Worm (Caenorhabditis elegans) whole organism, L3 larva: ENCODE data around the gene T05C12.9.

Experiments
- ceh-82 ChIP-seq: fragments of 150-350 bp; optimal IDR thresholded peaks from 2 replicates; lab custom pipeline; 2014; ENCODE audit warnings: missing biosample characterization, missing genetic modification characterization
- fos-1 ChIP-seq: fragments of 150-350 bp; optimal IDR thresholded peaks from 2 replicates; lab custom pipeline; 2014; ENCODE audit warnings: missing biosample characterization, missing genetic modification characterization
- jun-1 ChIP-seq: fragments of 150-350 bp; optimal IDR thresholded peaks from 2 replicates; lab custom pipeline; 2014; ENCODE audit warnings: missing biosample characterization, missing genetic modification reagents, missing genetic modification characterization

DNA sequence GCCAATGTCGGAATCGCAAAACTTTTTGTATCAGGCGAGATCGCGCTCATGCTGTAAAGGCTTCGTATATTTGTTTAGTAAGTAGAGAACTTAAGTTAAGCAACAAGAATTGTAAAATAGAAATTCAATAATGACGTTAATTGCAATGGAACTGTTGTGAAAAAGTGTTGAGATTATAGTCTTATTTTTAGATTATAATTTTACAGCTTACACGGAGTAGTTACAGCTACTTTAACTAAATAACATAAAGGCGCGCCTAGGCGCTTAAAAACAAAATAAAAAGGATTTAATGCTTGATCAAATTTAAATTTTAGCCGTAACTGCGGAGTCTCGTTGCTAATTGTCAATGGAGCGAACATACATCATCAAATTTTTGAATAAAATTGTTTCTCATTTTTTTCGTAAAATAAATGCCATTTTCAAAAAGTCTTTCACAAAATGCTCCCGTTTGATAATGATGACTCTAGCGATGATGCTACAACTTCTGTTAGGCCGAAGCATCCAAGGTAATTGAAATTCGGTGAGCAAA is 30.8 kb downstream of the T05C12.9 start, which contains the start of the genes emb-27 and rrf-3:
- TF ChIP-seq jun-1 (no peak), fos-1 (tag; lab: Kevin White, UChicago) (no peak), ceh-82 (tag; lab: Kevin White, UChicago) (no peak)
